Fruit fly (Drosophila melanogaster) whole organism, embryonic: Measurements from ENCODE around the gene CG3347.

Source experiments
- ATbp ChIP-seq: fragments of 200-800 bp; sonication (Bioruptor generic); optimal IDR thresholded peaks from 2 replicates; lab custom pipeline; 2017; ENCODE audit warnings: missing biosample characterization, mild to moderate bottlenecking, missing genetic modification characterization, missing genetic modification reagents
- Ada2b ChIP-seq: fragments of 200-800 bp; sonication (Bioruptor generic); IDR thresholded peaks from 2 replicates; pipeline ENCODE4 v1.3.6; 2022; ENCODE audit warnings: missing biosample characterization, missing genetic modification characterization
- Antp ChIP-seq: fragments of 200-800 bp; sonication (Bioruptor generic); optimal IDR thresholded peaks from 3 replicates; lab custom pipeline; 2016; ENCODE audit warnings: missing biosample characterization, missing genetic modification characterization
- Asciz ChIP-seq: fragments of 200-800 bp; sonication (Bioruptor generic); optimal IDR thresholded peaks from 2 replicates; lab custom pipeline; 2017; ENCODE audit warnings: missing biosample characterization, mild to moderate bottlenecking, missing genetic modification characterization, missing genetic modification reagents
- Atf6 ChIP-seq: fragments of 200-800 bp; sonication (Bioruptor generic); IDR thresholded peaks from 2 replicates; pipeline ENCODE4 v1.3.6; 2022; ENCODE audit warnings: missing biosample characterization, missing genetic modification characterization
- CG10147 ChIP-seq: fragments of 200-800 bp; sonication (Bioruptor generic); optimal IDR thresholded peaks from 2 replicates; lab custom pipeline; 2019; ENCODE audit warnings: missing biosample characterization, mild to moderate bottlenecking, missing genetic modification characterization, moderate library complexity
- CG10274 ChIP-seq: fragments of 200-800 bp; sonication (Bioruptor generic); optimal IDR thresholded peaks from 3 replicates; lab custom pipeline; 2017; ENCODE audit warnings: missing biosample characterization, mild to moderate bottlenecking, missing genetic modification characterization
- CG10321 ChIP-seq: fragments of 200-800 bp; sonication (Bioruptor generic); IDR thresholded peaks from 2 replicates; pipeline ENCODE4 v1.3.6; 2022; ENCODE audit warnings: missing biosample characterization, missing genetic modification characterization
- CG10462 ChIP-seq: fragments of 200-800 bp; sonication (Bioruptor generic); optimal IDR thresholded peaks from 2 replicates; lab custom pipeline; 2016; ENCODE audit warnings: missing biosample characterization, missing genetic modification characterization
- CG11456 ChIP-seq: fragments of 200-800 bp; sonication (Bioruptor generic); IDR thresholded peaks from 3 replicates; pipeline ENCODE4 v1.3.6; 2022; ENCODE audit warnings: missing biosample characterization, missing genetic modification characterization
- CG1233 ChIP-seq: fragments of 200-800 bp; sonication (Bioruptor generic); optimal IDR thresholded peaks from 4 replicates; lab custom pipeline; 2018; ENCODE audit warnings: missing biosample characterization, mild to moderate bottlenecking, missing genetic modification characterization
- CG12769 ChIP-seq: fragments of 200-800 bp; sonication (Bioruptor generic); optimal IDR thresholded peaks from 2 replicates; lab custom pipeline; 2019; ENCODE audit warnings: missing biosample characterization, mild to moderate bottlenecking, missing genetic modification characterization, moderate library complexity
- CG12942 ChIP-seq: fragments of 200-800 bp; sonication (Bioruptor generic); optimal IDR thresholded peaks from 3 replicates; lab custom pipeline; 2016; ENCODE audit warnings: missing biosample characterization, missing genetic modification characterization
- CG1602 ChIP-seq: fragments of 200-800 bp; sonication (Bioruptor generic); optimal IDR thresholded peaks from 3 replicates; lab custom pipeline; 2016; ENCODE audit warnings: missing biosample characterization, missing genetic modification characterization
- CG17385 ChIP-seq: fragments of 200-800 bp; sonication (Bioruptor generic); optimal IDR thresholded peaks from 3 replicates; lab custom pipeline; 2018; ENCODE audit warnings: missing biosample characterization, mild to moderate bottlenecking, missing genetic modification characterization
- CG31224 ChIP-seq: fragments of 200-800 bp; sonication (Bioruptor generic); IDR thresholded peaks from 2 replicates; pipeline ENCODE4 v1.3.6; 2022; ENCODE audit warnings: missing biosample characterization, missing genetic modification characterization
- CG31441 ChIP-seq: fragments of 200-800 bp; sonication (Bioruptor generic); IDR thresholded peaks from 2 replicates; pipeline ENCODE4 v1.3.6; 2022; ENCODE audit warnings: missing biosample characterization, missing genetic modification characterization
- CG33557 ChIP-seq: fragments of 200-800 bp; sonication (Bioruptor generic); optimal IDR thresholded peaks from 2 replicates; lab custom pipeline; 2019; ENCODE audit warnings: missing biosample characterization, mild to moderate bottlenecking, missing genetic modification characterization, moderate library complexity
- CG3995 ChIP-seq: fragments of 200-800 bp; sonication (Bioruptor generic); optimal IDR thresholded peaks from 3 replicates; lab custom pipeline; 2016; ENCODE audit warnings: missing biosample characterization, missing genetic modification characterization
- CG4617 ChIP-seq: fragments of 200-800 bp; sonication (Bioruptor generic); optimal IDR thresholded peaks from 3 replicates; lab custom pipeline; 2016; ENCODE audit warnings: missing biosample characterization, missing genetic modification characterization, borderline replicate concordance
- CG7271 ChIP-seq: fragments of 200-800 bp; sonication (Bioruptor generic); optimal IDR thresholded peaks from 2 replicates; lab custom pipeline; 2018; ENCODE audit warnings: missing biosample characterization, mild to moderate bottlenecking, missing genetic modification characterization, moderate library complexity
- CG7745 ChIP-seq: fragments of 200-800 bp; sonication (Bioruptor generic); optimal IDR thresholded peaks from 2 replicates; lab custom pipeline; 2018; ENCODE audit warnings: missing biosample characterization, mild to moderate bottlenecking, missing genetic modification characterization, moderate library complexity
- CG8388 ChIP-seq: fragments of 200-800 bp; sonication (Bioruptor generic); optimal IDR thresholded peaks from 2 replicates; lab custom pipeline; 2019; ENCODE audit warnings: missing biosample characterization, mild to moderate bottlenecking, missing genetic modification characterization, moderate library complexity
- CG9797 ChIP-seq: fragments of 200-800 bp; sonication (Bioruptor generic); optimal IDR thresholded peaks from 3 replicates; lab custom pipeline; 2018; ENCODE audit warnings: missing biosample characterization, mild to moderate bottlenecking, missing genetic modification characterization
- Camta ChIP-seq: fragments of 200-800 bp; sonication (Bioruptor generic); optimal IDR thresholded peaks from 2 replicates; lab custom pipeline; 2016; ENCODE audit warnings: missing biosample characterization, missing genetic modification characterization
- CrebB ChIP-seq: fragments of 200-800 bp; sonication (Bioruptor generic); optimal IDR thresholded peaks from 3 replicates; lab custom pipeline; 2018; ENCODE audit warnings: missing biosample characterization, mild to moderate bottlenecking, missing genetic modification characterization
- ERR ChIP-seq: fragments of 200-800 bp; sonication (Bioruptor generic); optimal IDR thresholded peaks from 2 replicates; lab custom pipeline; 2016; ENCODE audit warnings: missing biosample characterization, missing genetic modification characterization
- Eip74EF ChIP-seq, 2 experiments: fragments of 200-800 bp in 1 of 2; fragments of >200 bp in 1 of 2; sonication (Bioruptor generic) in 1 of 2; optimal IDR thresholded peaks; 2 replicates each; lab custom pipeline; 2017 to 2019; ENCODE audit warnings: missing biosample characterization in 2 of 2, missing genetic modification characterization in 2 of 2, mild to moderate bottlenecking in 1 of 2, moderate library complexity in 1 of 2
- Myb ChIP-seq: fragments of 200-800 bp; sonication (Bioruptor generic); optimal IDR thresholded peaks from 2 replicates; lab custom pipeline; 2016; ENCODE audit warnings: missing biosample characterization, missing genetic modification characterization
- NC2β ChIP-seq: fragments of 200-800 bp; sonication (Bioruptor generic); optimal IDR thresholded peaks from 2 replicates; lab custom pipeline; 2016; ENCODE audit warnings: missing biosample characterization, missing genetic modification characterization
- Oli ChIP-seq: fragments of 200-800 bp; sonication (Bioruptor generic); optimal IDR thresholded peaks from 2 replicates; lab custom pipeline; 2018; ENCODE audit warnings: missing biosample characterization, mild to moderate bottlenecking, missing genetic modification characterization, moderate library complexity
- Sry-δ ChIP-seq: fragments of 200-800 bp; sonication (Bioruptor generic); optimal IDR thresholded peaks from 2 replicates; lab custom pipeline; 2016; ENCODE audit warnings: missing biosample characterization, missing genetic modification characterization
- Trl ChIP-seq, 3 experiments: fragments of >200 bp in 2 of 3; fragments of 200-800 bp in 1 of 3; sonication (Bioruptor generic) in 1 of 3; optimal IDR thresholded peaks; 2 replicates in 1 of 3; 3 replicates in 2 of 3; lab custom pipeline; 2016 to 2017; ENCODE audit warnings: missing biosample characterization in 1 of 3, missing genetic modification characterization in 1 of 3
- abd-A ChIP-seq: fragments of 200-800 bp; sonication (Bioruptor generic); optimal IDR thresholded peaks from 3 replicates; lab custom pipeline; 2019; ENCODE audit warnings: missing biosample characterization, mild to moderate bottlenecking, missing genetic modification characterization, moderate library complexity
- ash1 ChIP-seq: fragments of 200-800 bp; sonication (Bioruptor generic); optimal IDR thresholded peaks from 2 replicates; lab custom pipeline; 2018; ENCODE audit warnings: missing biosample characterization, mild to moderate bottlenecking, missing genetic modification characterization
- bowl ChIP-seq: fragments of 200-800 bp; sonication (Bioruptor generic); IDR thresholded peaks from 2 replicates; pipeline ENCODE4 v1.3.6; 2022; ENCODE audit warnings: missing biosample characterization, missing genetic modification characterization
- br ChIP-seq: fragments of >200 bp; optimal IDR thresholded peaks from 2 replicates; lab custom pipeline; 2017
- cg ChIP-seq: fragments of 200-800 bp; sonication (Bioruptor generic); optimal IDR thresholded peaks from 3 replicates; lab custom pipeline; 2019; ENCODE audit warnings: missing biosample characterization, mild to moderate bottlenecking, missing genetic modification characterization, moderate library complexity
- ems ChIP-seq: fragments of 200-800 bp; sonication (Bioruptor generic); optimal IDR thresholded peaks from 3 replicates; lab custom pipeline; 2016; ENCODE audit warnings: missing biosample characterization, missing genetic modification characterization
- ftz-f1 ChIP-seq: fragments of 200-800 bp; sonication (Bioruptor generic); optimal IDR thresholded peaks from 2 replicates; lab custom pipeline; 2016; ENCODE audit warnings: missing biosample characterization, missing genetic modification characterization
- gcm ChIP-seq: fragments of 200-800 bp; sonication (Bioruptor generic); optimal IDR thresholded peaks from 2 replicates; lab custom pipeline; 2019; ENCODE audit warnings: missing biosample characterization, mild to moderate bottlenecking, missing genetic modification characterization, moderate library complexity
- gfzf ChIP-seq: fragments of 200-800 bp; sonication (Bioruptor generic); optimal IDR thresholded peaks from 2 replicates; lab custom pipeline; 2016; ENCODE audit warnings: missing biosample characterization, mild to moderate bottlenecking, missing genetic modification characterization, moderate library complexity
- grau ChIP-seq: fragments of 200-800 bp; optimal IDR thresholded peaks from 3 replicates; lab custom pipeline; 2019; ENCODE audit warnings: missing biosample characterization, mild to moderate bottlenecking, missing genetic modification characterization, moderate library complexity
- lbe ChIP-seq: fragments of 200-800 bp; sonication (Bioruptor generic); optimal IDR thresholded peaks from 2 replicates; lab custom pipeline; 2016; ENCODE audit warnings: missing biosample characterization, mild to moderate bottlenecking, missing genetic modification characterization
- p53 ChIP-seq: fragments of 200-800 bp; sonication (Bioruptor generic); optimal IDR thresholded peaks from 2 replicates; lab custom pipeline; 2016; ENCODE audit warnings: missing biosample characterization, missing genetic modification characterization
- pfk ChIP-seq: fragments of 200-800 bp; sonication (Bioruptor generic); optimal IDR thresholded peaks from 2 replicates; lab custom pipeline; 2018; ENCODE audit warnings: missing biosample characterization, mild to moderate bottlenecking, missing genetic modification characterization, moderate library complexity
- sens-2 ChIP-seq: fragments of 200-800 bp; sonication (Bioruptor generic); IDR thresholded peaks from 2 replicates; pipeline ENCODE4 v1.3.6; 2022; ENCODE audit warnings: missing biosample characterization, missing genetic modification characterization
- seq ChIP-seq: fragments of 200-800 bp; sonication (Bioruptor generic); IDR thresholded peaks from 2 replicates; pipeline ENCODE4 v1.3.6; 2022; ENCODE audit warnings: missing biosample characterization, missing genetic modification characterization
- sug ChIP-seq: fragments of 200-800 bp; optimal IDR thresholded peaks from 2 replicates; lab custom pipeline; 2019; ENCODE audit warnings: missing biosample characterization, mild to moderate bottlenecking, missing genetic modification characterization, moderate library complexity
- wdn ChIP-seq: fragments of 200-800 bp; sonication (Bioruptor generic); IDR thresholded peaks from 2 replicates; pipeline ENCODE4 v1.3.6; 2022; ENCODE audit warnings: missing biosample characterization, missing genetic modification characterization
- zfh1 ChIP-seq: fragments of 200-800 bp; sonication (Bioruptor generic); IDR thresholded peaks from 3 replicates; pipeline ENCODE4 v1.3.6; 2022; ENCODE audit warnings: missing biosample characterization, missing genetic modification characterization

The CG3347 gene

dm6 chr2L:3319731-3320295 is 50.6 kb downstream of the CG3347 start, which contains the start of the genes Fign and CG8837 (continued):
- TF ChIP-seq lbe (GFP tag; lab: Kevin White, UChicago) (no peak), Oli (no peak), CG7745 (tag; lab: Kevin White, UChicago) (no peak), CG11456 (no peak), sug (tag; lab: Kevin White, UChicago) (no peak), Atf6 (GFP tag; lab: Robert Waterston, UW) (no peak), gcm (no peak), grau (tag; lab: Kevin White, UChicago) (no peak), CG8388 (GFP tag; lab: Kevin White, UChicago) (no peak), CG12769 (no peak), CG33557 (GFP tag; lab: Kevin White, UChicago) (no peak), Antp (no peak), zfh1 (GFP tag; lab: Robert Waterston, UW) (no peak), CG10274 (GFP tag; lab: Kevin White, UChicago) (no peak), Ada2b (GFP tag; lab: Robert Waterston, UW) (no peak), pfk (GFP tag; lab: Kevin White, UChicago) (no peak), CG12942 (GFP tag; lab: Kevin White, UChicago) (no peak), CG3995 (GFP tag; lab: Kevin White, UChicago) (peak; percentile 67), Sry-δ (GFP tag; lab: Kevin White, UChicago) (peak; percentile 65), Trl (optimal IDR thresholded peaks at IDR 0.05; lab: Kevin White, UChicago) (no peak), Trl (GFP tag; optimal IDR thresholded peaks at IDR 0.05; lab: Kevin White, UChicago) (no peak), ems (GFP tag; lab: Kevin White, UChicago) (no peak), seq (no peak), abd-A (tag; lab: Kevin White, UChicago) (no peak), sens-2 (GFP tag; lab: Robert Waterston, UW) (no peak), gfzf (GFP tag; lab: Kevin White, UChicago) (peak; percentile 40), ERR (GFP tag; lab: Kevin White, UChicago) (no peak), ATbp (no peak), cg (GFP tag; lab: Kevin White, UChicago) (no peak), br (lab: Kevin White, UChicago) (no peak), CG4617 (GFP tag; lab: Kevin White, UChicago) (no peak), bowl (GFP tag; lab: Robert Waterston, UW) (no peak), CG10321 (GFP tag; lab: Robert Waterston, UW) (no peak), Eip74EF (GFP tag; optimal IDR thresholded peaks at IDR 0.05; lab: Kevin White, UChicago) (no peak), CG31224 (no peak), CG17385 (GFP tag; lab: Kevin White, UChicago) (no peak), ftz-f1 (GFP tag; lab: Kevin White, UChicago) (no peak), CrebB (tag; lab: Kevin White, UChicago) (no peak), wdn (GFP tag; lab: Robert Waterston, UW) (no peak), ash1 (GFP tag; lab: Kevin White, UChicago) (no peak), Camta (GFP tag; lab: Kevin White, UChicago) (no peak), CG9797 (no peak), CG10147 (GFP tag; lab: Kevin White, UChicago) (no peak), CG1602 (GFP tag; lab: Kevin White, UChicago) (no peak), NC2β (GFP tag; lab: Kevin White, UChicago) (no peak), CG10462 (GFP tag; lab: Kevin White, UChicago) (no peak), Asciz (GFP tag; lab: Kevin White, UChicago) (no peak), CG7271 (tag; lab: Kevin White, UChicago) (no peak), CG31441 (GFP tag; lab: Robert Waterston, UW) (no peak), CG1233 (GFP tag; lab: Kevin White, UChicago) (no peak), p53 (GFP tag; lab: Kevin White, UChicago) (no peak), Myb (GFP tag; lab: Kevin White, UChicago) (peak; percentile 72)
